Worm (Caenorhabditis elegans) whole organism, mixed stage, embryonic: Measurements from ENCODE around the gene tbx-8.
A peak's percentile ranks its signal among the peaks of the same experiment; 100 is the strongest.

Source experiments
- M03D4.4 ChIP-seq: sonication (generic microtip); optimal IDR thresholded peaks from 2 replicates; lab custom pipeline; 2017; ENCODE audit warnings: mild to moderate bottlenecking, missing genetic modification characterization, missing compliant biosample characterization
- bed-3 ChIP-seq: fragments of 200-800 bp; sonication (Bioruptor generic); optimal IDR thresholded peaks from 3 replicates; lab custom pipeline; 2018; ENCODE audit warnings: mild to moderate bottlenecking, missing genetic modification characterization, moderate library complexity, missing compliant biosample characterization
- blmp-1 ChIP-seq: fragments of 150-350 bp; optimal IDR thresholded peaks from 2 replicates; lab custom pipeline; 2014; ENCODE audit warnings: missing biosample characterization, missing genetic modification characterization
- ceh-39 ChIP-seq: fragments of 150-350 bp; optimal IDR thresholded peaks from 2 replicates; lab custom pipeline; 2014; ENCODE audit warnings: missing biosample characterization, missing genetic modification characterization
- ceh-43 ChIP-seq: fragments of 200-800 bp; sonication (Bioruptor generic); optimal IDR thresholded peaks from 2 replicates; lab custom pipeline; 2018; ENCODE audit warnings: mild to moderate bottlenecking, missing genetic modification characterization, moderate library complexity, missing compliant biosample characterization
- ces-1 ChIP-seq: fragments of 150-350 bp; optimal IDR thresholded peaks from 2 replicates; lab custom pipeline; 2014; ENCODE audit warnings: missing biosample characterization, missing genetic modification reagents, missing genetic modification characterization
- cnd-1 ChIP-seq: fragments of 200-800 bp; sonication (Bioruptor generic); optimal IDR thresholded peaks from 2 replicates; lab custom pipeline; 2018; ENCODE audit warnings: mild to moderate bottlenecking, missing genetic modification characterization, missing compliant biosample characterization
- drap-1 ChIP-seq: fragments of 200-800 bp; sonication (Bioruptor generic); optimal IDR thresholded peaks from 3 replicates; lab custom pipeline; 2018; ENCODE audit warnings: mild to moderate bottlenecking, missing genetic modification characterization, missing compliant biosample characterization
- elt-1 ChIP-seq: sonication (generic microtip); optimal IDR thresholded peaks from 2 replicates; lab custom pipeline; 2017; ENCODE audit warnings: missing genetic modification characterization, mild to moderate bottlenecking, missing compliant biosample characterization, antibody characterized with exemption, moderate library complexity, borderline replicate concordance; ENCODE audit not compliant: insufficient read depth
- elt-3 ChIP-seq: fragments of 150-350 bp; optimal IDR thresholded peaks from 2 replicates; lab custom pipeline; 2014; ENCODE audit warnings: missing biosample characterization, missing genetic modification characterization
- flh-1 ChIP-seq: fragments of 200-800 bp; sonication (Bioruptor generic); optimal IDR thresholded peaks from 2 replicates; lab custom pipeline; 2018; ENCODE audit warnings: mild to moderate bottlenecking, missing genetic modification characterization, moderate library complexity, missing compliant biosample characterization
- ham-2 ChIP-seq: fragments of 200-800 bp; sonication (Bioruptor generic); optimal IDR thresholded peaks from 2 replicates; lab custom pipeline; 2018; ENCODE audit warnings: mild to moderate bottlenecking, missing genetic modification characterization, missing compliant biosample characterization
- hlh-1 ChIP-seq: fragments of 150-350 bp; optimal IDR thresholded peaks from 2 replicates; lab custom pipeline; 2014; ENCODE audit warnings: missing biosample characterization, missing genetic modification reagents, missing genetic modification characterization
- lin-13 ChIP-seq: fragments of 150-350 bp; optimal IDR thresholded peaks from 2 replicates; lab custom pipeline; 2014; ENCODE audit warnings: missing biosample characterization, missing genetic modification characterization
- lin-32 ChIP-seq: fragments of 200-800 bp; sonication (Bioruptor generic); optimal IDR thresholded peaks from 2 replicates; lab custom pipeline; 2018; ENCODE audit warnings: mild to moderate bottlenecking, missing genetic modification characterization, missing compliant biosample characterization
- lsy-2 ChIP-seq: fragments of 150-350 bp; optimal IDR thresholded peaks from 2 replicates; lab custom pipeline; 2014; ENCODE audit warnings: missing biosample characterization, missing genetic modification characterization
- mab-5 ChIP-seq: fragments of 150-350 bp; optimal IDR thresholded peaks from 2 replicates; lab custom pipeline; 2014; ENCODE audit warnings: missing biosample characterization, missing genetic modification characterization
- mep-1 ChIP-seq: fragments of 150-350 bp; optimal IDR thresholded peaks from 2 replicates; lab custom pipeline; 2017; ENCODE audit warnings: missing biosample characterization, missing genetic modification reagents, missing genetic modification characterization, inconsistent platforms
- mls-2 ChIP-seq: sonication (generic microtip); optimal IDR thresholded peaks from 2 replicates; lab custom pipeline; 2016; ENCODE audit warnings: mild to moderate bottlenecking, missing genetic modification characterization, moderate library complexity, missing compliant biosample characterization
- nhr-12 ChIP-seq: fragments of 150-350 bp; optimal IDR thresholded peaks from 2 replicates; lab custom pipeline; 2014; ENCODE audit warnings: missing biosample characterization, missing genetic modification characterization
- nhr-2 ChIP-seq: fragments of 150-350 bp; optimal IDR thresholded peaks from 2 replicates; lab custom pipeline; 2014; ENCODE audit warnings: missing biosample characterization, missing genetic modification characterization
- nhr-237 ChIP-seq: fragments of 150-350 bp; optimal IDR thresholded peaks from 2 replicates; lab custom pipeline; 2014; ENCODE audit warnings: missing biosample characterization, missing genetic modification characterization
- nhr-28 ChIP-seq: fragments of 150-350 bp; optimal IDR thresholded peaks from 2 replicates; lab custom pipeline; 2014; ENCODE audit warnings: missing biosample characterization, missing genetic modification characterization
- pha-4 ChIP-seq: fragments of 150-350 bp; optimal IDR thresholded peaks from 2 replicates; lab custom pipeline; 2018; ENCODE audit warnings: missing biosample characterization, missing genetic modification reagents, missing genetic modification characterization
- sem-2 ChIP-seq: fragments of 200-800 bp; sonication (Bioruptor generic); optimal IDR thresholded peaks from 2 replicates; lab custom pipeline; 2018; ENCODE audit warnings: mild to moderate bottlenecking, missing genetic modification characterization, missing compliant biosample characterization
- snpc-4 ChIP-seq: fragments of 150-350 bp; optimal IDR thresholded peaks from 2 replicates; lab custom pipeline; 2014; ENCODE audit warnings: missing biosample characterization, missing genetic modification characterization
- sptf-1 ChIP-seq: sonication (generic microtip); optimal IDR thresholded peaks from 2 replicates; lab custom pipeline; 2017; ENCODE audit warnings: mild to moderate bottlenecking, missing genetic modification characterization, moderate library complexity, missing compliant biosample characterization
- tbx-8 ChIP-seq: fragments of 200-800 bp; sonication (Bioruptor generic); optimal IDR thresholded peaks from 2 replicates; lab custom pipeline; 2018; ENCODE audit warnings: mild to moderate bottlenecking, missing genetic modification characterization, moderate library complexity, missing compliant biosample characterization
- unc-120 ChIP-seq: sonication (generic microtip); optimal IDR thresholded peaks from 2 replicates; lab custom pipeline; 2017; ENCODE audit warnings: missing genetic modification characterization, missing compliant biosample characterization; ENCODE audit not compliant: poor library complexity, severe bottlenecking
- unc-39 ChIP-seq: fragments of 150-350 bp; optimal IDR thresholded peaks from 2 replicates; lab custom pipeline; 2014; ENCODE audit warnings: missing biosample characterization, missing genetic modification characterization
- unc-62 ChIP-seq: fragments of 150-350 bp; optimal IDR thresholded peaks from 2 replicates; lab custom pipeline; 2014; ENCODE audit warnings: missing biosample characterization, missing genetic modification reagents, missing genetic modification characterization
- zip-8 ChIP-seq: fragments of 150-350 bp; optimal IDR thresholded peaks from 2 replicates; lab custom pipeline; 2014; ENCODE audit warnings: missing biosample characterization, missing genetic modification characterization
- ztf-11 ChIP-seq: fragments of 150-350 bp; optimal IDR thresholded peaks from 2 replicates; lab custom pipeline; 2014; ENCODE audit warnings: missing biosample characterization, missing genetic modification characterization

tbx-8 gene

ce11 chrIII:10314234-10314633 is 32.9 kb upstream of the tbx-8 start:
- TF ChIP-seq ceh-39 (no peak), lsy-2 (tag; lab: Kevin White, UChicago) (no peak), pha-4 (no peak), snpc-4 (tag; lab: Kevin White, UChicago) (no peak), blmp-1 (tag; lab: Kevin White, UChicago) (no peak), lin-32 (GFP tag; lab: Kevin White, UChicago) (no peak), nhr-28 (tag; lab: Kevin White, UChicago) (no peak), ztf-11 (no peak), elt-1 (tag; lab: Kevin White, UChicago) (no peak), ces-1 (GFP tag; lab: Kevin White, UChicago) (no peak), drap-1 (no peak), lin-13 (tag; lab: Kevin White, UChicago) (no peak), bed-3 (GFP tag; lab: Kevin White, UChicago) (no peak), mep-1 (tag; lab: Kevin White, UChicago) (no peak), mls-2 (tag; lab: Kevin White, UChicago) (no peak), flh-1 (GFP tag; lab: Kevin White, UChicago) (no peak)

- TF ChIP-seq ceh-43 (GFP tag; lab: Kevin White, UChicago) (no peak), cnd-1 (no peak), flh-1 (GFP tag; lab: Kevin White, UChicago) (no peak), lsy-2 (tag; lab: Kevin White, UChicago) (no peak), ces-1 (GFP tag; lab: Kevin White, UChicago) (no peak), unc-39 (no peak), lin-32 (GFP tag; lab: Kevin White, UChicago) (no peak), tbx-8 (GFP tag; lab: Kevin White, UChicago) (no peak), ham-2 (GFP tag; lab: Kevin White, UChicago) (no peak), M03D4.4 (tag; lab: Kevin White, UChicago) (no peak), lin-13 (tag; lab: Kevin White, UChicago) (no peak), nhr-12 (tag; lab: Kevin White, UChicago) (no peak), ztf-11 (no peak), mls-2 (tag; lab: Kevin White, UChicago) (no peak), blmp-1 (tag; lab: Kevin White, UChicago) (no peak), mab-5 (tag; lab: Kevin White, UChicago) (no peak), sptf-1 (tag; lab: Kevin White, UChicago) (no peak), mep-1 (tag; lab: Kevin White, UChicago) (no peak), nhr-2 (tag; lab: Kevin White, UChicago) (no peak), ceh-39 (no peak)
- TF ChIP-seq, all 35 proteins: peak for 0
These were observed 29.0 kb upstream of the tbx-8 start, which contains the start of the genes unc-50 and ostf-4 for ce11 chrIII:10318062-10318609. TSS of gene unc-50 (minus strand) at chrIII:10318162. TSS of gene ostf-4 (minus strand) at chrIII:10318559.

DNA sequence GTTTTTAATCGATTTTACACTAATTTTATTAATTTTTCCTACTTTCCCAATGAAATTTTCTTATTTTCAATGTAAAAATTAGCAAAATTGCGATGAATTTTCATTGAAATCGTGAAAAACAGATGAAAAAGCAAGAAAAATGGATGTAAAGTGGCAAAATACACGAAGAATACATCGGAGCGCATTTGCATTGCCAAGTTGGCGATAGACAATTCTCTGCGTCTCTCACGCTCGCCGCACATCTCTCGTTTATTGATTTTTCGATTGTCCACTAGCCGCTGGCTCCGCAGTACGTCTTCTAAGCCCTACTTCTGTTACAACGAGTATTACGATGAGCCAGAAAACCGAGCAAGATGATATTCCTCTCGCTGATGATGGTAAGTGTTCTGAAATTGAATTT is 28.4 kb upstream of the tbx-8 start, which contains the start of gene unc-69:
Gene unc-69, plus strand, starts transcription at position 185 of the 400 bp plus-strand sequence.
- peak; percentile 44 for TF ChIP-seq hlh-1 (tag; lab: Kevin White, UChicago)
- peak; percentile 69 for TF ChIP-seq pha-4
- peak; percentile 21 for TF ChIP-seq unc-120 (tag; lab: Kevin White, UChicago)
- peak; percentile 21 for TF ChIP-seq lin-13 (tag; lab: Kevin White, UChicago)
- TF ChIP-seq lsy-2 (tag; lab: Kevin White, UChicago): peak; percentile 46
- TF ChIP-seq ces-1 (GFP tag; lab: Kevin White, UChicago): peak; percentile 60
- no peak for TF ChIP-seq elt-3 (tag; lab: Kevin White, UChicago)
- TF ChIP-seq sptf-1 (tag; lab: Kevin White, UChicago): no peak
- TF ChIP-seq mep-1 (tag; lab: Kevin White, UChicago): peak; percentile 30

ce11 chrIII:10320228-10320705 is 26.9 kb upstream of the tbx-8 start:
- TF ChIP-seq lsy-2 (tag; lab: Kevin White, UChicago): peak; percentile 1
- TF ChIP-seq, all 35 proteins: peak for 1; not testable (repeated sequence) for 34

DNA sequence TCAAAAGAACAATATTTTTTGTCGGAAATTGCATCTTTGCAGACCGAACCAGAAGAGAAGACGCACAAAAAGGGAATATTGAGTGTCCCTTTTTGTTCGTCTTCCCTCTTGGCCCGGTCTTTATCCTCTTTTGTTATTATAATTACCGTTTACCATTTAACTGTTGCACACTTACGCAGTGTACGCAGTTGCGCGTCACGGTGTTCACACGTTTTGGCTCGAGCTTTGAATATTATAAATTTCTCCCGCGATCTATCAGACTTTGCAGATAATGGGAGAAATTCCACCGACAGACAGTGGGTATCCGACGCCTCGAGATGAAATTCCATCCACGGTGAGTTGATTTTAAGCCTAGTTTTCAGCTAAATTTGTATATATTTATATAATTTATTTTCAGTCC is 26.4 kb upstream of the tbx-8 start, which contains the start of gene sas-7:
Gene sas-7, plus strand, starts transcription at position 232 of the 400 bp plus-strand sequence.
- TF ChIP-seq M03D4.4 (tag; lab: Kevin White, UChicago): no peak
- no peak for TF ChIP-seq nhr-237
- TF ChIP-seq flh-1 (GFP tag; lab: Kevin White, UChicago): no peak
- TF ChIP-seq unc-62: no peak
- no peak for TF ChIP-seq ham-2 (GFP tag; lab: Kevin White, UChicago)
- no peak for TF ChIP-seq snpc-4 (tag; lab: Kevin White, UChicago)
- no peak for TF ChIP-seq nhr-2 (tag; lab: Kevin White, UChicago)
- TF ChIP-seq nhr-28 (tag; lab: Kevin White, UChicago): no peak
- no peak for TF ChIP-seq pha-4
- no peak for TF ChIP-seq ceh-39
- no peak for TF ChIP-seq ztf-11
- no peak for TF ChIP-seq sem-2 (GFP tag; lab: Kevin White, UChicago)
- TF ChIP-seq nhr-12 (tag; lab: Kevin White, UChicago): no peak
- no peak for TF ChIP-seq drap-1
- no peak for TF ChIP-seq zip-8
